Worm (Caenorhabditis elegans): ENCODE data around the gene T04F3.5.

- TF ChIP-seq vab-7 (GFP tag; IDR thresholded peaks at IDR 0.05) (no peak), pha-4 (GFP tag; IDR thresholded peaks at IDR 0.05) (no peak), pha-4 (tag; optimal IDR thresholded peaks at IDR 0.05) (no peak), ZK546.5 (tag; optimal IDR thresholded peaks at IDR 0.05) (no peak)
Observed at ce11 chrV:11794172-11794571, 33.7 kb downstream of the T04F3.5 start.
